Fruit fly (Drosophila melanogaster) whole organism, embryonic: ENCODE data around the gene CG42789.

Experiments used
- Bdp1 ChIP-seq: fragments of 200-800 bp; sonication (Bioruptor generic); optimal IDR thresholded peaks from 3 replicates; lab custom pipeline; 2016; ENCODE audit warnings: missing biosample characterization, missing genetic modification characterization
- CG10147 ChIP-seq: fragments of 200-800 bp; sonication (Bioruptor generic); optimal IDR thresholded peaks from 2 replicates; lab custom pipeline; 2019; ENCODE audit warnings: missing biosample characterization, mild to moderate bottlenecking, missing genetic modification characterization, moderate library complexity
- CG10209 ChIP-seq: fragments of 200-800 bp; sonication (Bioruptor generic); optimal IDR thresholded peaks from 3 replicates; lab custom pipeline; 2017; ENCODE audit warnings: missing biosample characterization, mild to moderate bottlenecking, missing genetic modification characterization, missing genetic modification reagents
- CG10321 ChIP-seq: fragments of 200-800 bp; sonication (Bioruptor generic); IDR thresholded peaks from 2 replicates; pipeline ENCODE4 v1.3.6; 2022; ENCODE audit warnings: missing biosample characterization, missing genetic modification characterization
- CG11093 ChIP-seq: fragments of 200-800 bp; sonication (Bioruptor generic); IDR thresholded peaks from 3 replicates; pipeline ENCODE4 v1.3.6; 2022; ENCODE audit warnings: missing biosample characterization, missing genetic modification characterization
- CG2120 ChIP-seq: fragments of 200-800 bp; sonication (Bioruptor generic); optimal IDR thresholded peaks from 3 replicates; lab custom pipeline; 2016; ENCODE audit warnings: missing biosample characterization, missing genetic modification characterization
- CG2678 ChIP-seq: fragments of 200-800 bp; sonication (Bioruptor generic); optimal IDR thresholded peaks from 3 replicates; lab custom pipeline; 2019; ENCODE audit warnings: missing biosample characterization, mild to moderate bottlenecking, missing genetic modification characterization, moderate library complexity
- CG30403 ChIP-seq: fragments of 200-800 bp; sonication (Bioruptor generic); optimal IDR thresholded peaks from 3 replicates; lab custom pipeline; 2016; ENCODE audit warnings: missing biosample characterization, missing genetic modification characterization
- CG4424 ChIP-seq: fragments of 200-800 bp; sonication (Bioruptor generic); optimal IDR thresholded peaks from 3 replicates; lab custom pipeline; 2016; ENCODE audit warnings: missing biosample characterization, missing genetic modification characterization
- CG7928 ChIP-seq: fragments of 200-800 bp; sonication (Bioruptor generic); optimal IDR thresholded peaks from 2 replicates; lab custom pipeline; 2017; ENCODE audit warnings: missing biosample characterization, mild to moderate bottlenecking, missing genetic modification characterization
- CG8478 ChIP-seq: fragments of >200 bp; optimal IDR thresholded peaks from 2 replicates; lab custom pipeline; 2018
- CTCF ChIP-seq: fragments of 200-800 bp; sonication (Bioruptor generic); optimal IDR thresholded peaks from 2 replicates; lab custom pipeline; 2017; ENCODE audit warnings: missing biosample characterization, mild to moderate bottlenecking, missing genetic modification characterization, moderate library complexity
- Drgx ChIP-seq: fragments of 200-800 bp; sonication (Bioruptor generic); IDR thresholded peaks from 2 replicates; pipeline ENCODE4 v1.3.6; 2022; ENCODE audit warnings: missing biosample characterization, missing genetic modification characterization
- ERR ChIP-seq: fragments of 200-800 bp; sonication (Bioruptor generic); optimal IDR thresholded peaks from 2 replicates; lab custom pipeline; 2016; ENCODE audit warnings: missing biosample characterization, missing genetic modification characterization
- Ets65A ChIP-seq: fragments of 200-800 bp; sonication (Bioruptor generic); peaks from one replicate; lab custom pipeline; 2016; ENCODE audit warnings: missing biosample characterization, missing genetic modification characterization
- Hr3 ChIP-seq: fragments of 200-800 bp; sonication (Bioruptor generic); optimal IDR thresholded peaks from 3 replicates; lab custom pipeline; 2016; ENCODE audit warnings: missing biosample characterization, missing genetic modification characterization
- Hr51 ChIP-seq, 2 experiments: fragments of 200-800 bp; sonication (Bioruptor generic); optimal IDR thresholded peaks; 2 replicates in 1 of 2; 3 replicates in 1 of 2; lab custom pipeline; 2016 to 2018; ENCODE audit warnings: missing biosample characterization in 2 of 2, missing genetic modification characterization in 2 of 2, mild to moderate bottlenecking in 1 of 2, moderate library complexity in 1 of 2
- MBD-R2 ChIP-seq: fragments of 200-800 bp; sonication (Bioruptor generic); IDR thresholded peaks from 2 replicates; pipeline ENCODE4 v1.3.6; 2022; ENCODE audit warnings: missing biosample characterization, missing genetic modification characterization
- Med ChIP-seq: fragments of 200-800 bp; sonication (Bioruptor generic); peaks from one replicate; lab custom pipeline; 2016; ENCODE audit warnings: missing biosample characterization, missing genetic modification characterization, mild to moderate bottlenecking, inconsistent platforms, moderate library complexity
- Meics ChIP-seq: fragments of 200-800 bp; sonication (Bioruptor generic); optimal IDR thresholded peaks from 2 replicates; lab custom pipeline; 2017; ENCODE audit warnings: missing biosample characterization, mild to moderate bottlenecking, missing genetic modification characterization
- NFAT ChIP-seq: fragments of 200-800 bp; sonication (Bioruptor generic); IDR thresholded peaks from 2 replicates; pipeline ENCODE4 v1.3.6; 2022; ENCODE audit warnings: missing biosample characterization, missing genetic modification characterization
- Nf-YA ChIP-seq: fragments of 200-800 bp; sonication (Bioruptor generic); IDR thresholded peaks from 2 replicates; pipeline ENCODE4 v1.3.6; 2022; ENCODE audit warnings: missing biosample characterization, missing genetic modification characterization
- PHDP ChIP-seq: fragments of 200-800 bp; sonication (Bioruptor generic); optimal IDR thresholded peaks from 3 replicates; lab custom pipeline; 2018; ENCODE audit warnings: missing biosample characterization, mild to moderate bottlenecking, missing genetic modification characterization, moderate library complexity
- Rfx ChIP-seq: fragments of 200-800 bp; sonication (Bioruptor generic); IDR thresholded peaks from 2 replicates; pipeline ENCODE4 v1.3.6; 2022; ENCODE audit warnings: missing biosample characterization, missing genetic modification characterization
- Sox102F ChIP-seq: fragments of 200-800 bp; sonication (Bioruptor generic); optimal IDR thresholded peaks from 2 replicates; lab custom pipeline; 2018; ENCODE audit warnings: missing biosample characterization, mild to moderate bottlenecking, missing genetic modification characterization, moderate library complexity
- Xrp1 ChIP-seq: fragments of 200-800 bp; sonication (Bioruptor generic); IDR thresholded peaks from 2 replicates; pipeline ENCODE4 v1.3.6; 2022; ENCODE audit warnings: missing biosample characterization, missing genetic modification characterization
- YL-1 ChIP-seq: fragments of 200-800 bp; sonication (Bioruptor generic); optimal IDR thresholded peaks from 3 replicates; lab custom pipeline; 2017; ENCODE audit warnings: missing biosample characterization, mild to moderate bottlenecking, missing genetic modification characterization
- al ChIP-seq: fragments of 200-800 bp; sonication (Bioruptor generic); IDR thresholded peaks from 2 replicates; pipeline ENCODE4 v1.3.6; 2022; ENCODE audit warnings: missing biosample characterization, missing genetic modification characterization
- bcd ChIP-seq: fragments of 200-800 bp; sonication (Bioruptor generic); optimal IDR thresholded peaks from 2 replicates; lab custom pipeline; 2017; ENCODE audit warnings: missing biosample characterization, mild to moderate bottlenecking, missing genetic modification characterization
- bsh ChIP-seq, 2 experiments: fragments of 200-800 bp; sonication (Bioruptor generic); optimal IDR thresholded peaks; 2 replicates each; lab custom pipeline; 2017 to 2018; ENCODE audit warnings: mild to moderate bottlenecking in 2 of 2, missing biosample characterization in 2 of 2, missing genetic modification characterization in 2 of 2, moderate library complexity in 1 of 2
- chinmo ChIP-seq: fragments of 200-800 bp; sonication (Bioruptor generic); IDR thresholded peaks from 4 replicates; pipeline ENCODE4 v1.3.6; 2022; ENCODE audit warnings: missing biosample characterization, missing genetic modification characterization; ENCODE audit not compliant: partially characterized antibody
- ci ChIP-seq: fragments of 200-800 bp; sonication (Bioruptor generic); IDR thresholded peaks from 3 replicates; pipeline ENCODE4 v1.3.6; 2022; ENCODE audit warnings: missing biosample characterization, missing genetic modification characterization
- cwo ChIP-seq: fragments of 200-800 bp; sonication (Bioruptor generic); optimal IDR thresholded peaks from 3 replicates; lab custom pipeline; 2017; ENCODE audit warnings: missing biosample characterization, missing genetic modification characterization, mild to moderate bottlenecking, moderate library complexity, missing genetic modification reagents
- dimm ChIP-seq: fragments of 200-800 bp; sonication (Bioruptor generic); IDR thresholded peaks from 2 replicates; pipeline ENCODE4 v1.3.6; 2022; ENCODE audit warnings: missing biosample characterization, missing genetic modification characterization
- dpn ChIP-seq, 2 experiments: fragments of 200-800 bp; sonication (Bioruptor generic); optimal IDR thresholded peaks; 3 replicates each; lab custom pipeline; 2016; ENCODE audit warnings: missing biosample characterization in 2 of 2, missing genetic modification characterization in 2 of 2
- dysf ChIP-seq: fragments of 200-800 bp; sonication (Bioruptor generic); IDR thresholded peaks from 3 replicates; pipeline ENCODE4 v1.3.6; 2022; ENCODE audit warnings: missing biosample characterization, missing genetic modification characterization
- emc ChIP-seq: fragments of 200-800 bp; sonication (Bioruptor generic); optimal IDR thresholded peaks from 2 replicates; lab custom pipeline; 2016; ENCODE audit warnings: missing biosample characterization, missing genetic modification characterization
- eve ChIP-seq, 2 experiments: fragments of >200 bp; optimal IDR thresholded peaks; 2 replicates each; lab custom pipeline; 2017; ENCODE audit warnings: missing biosample characterization in 2 of 2, missing genetic modification characterization in 2 of 2
- fru ChIP-seq: fragments of >200 bp; optimal IDR thresholded peaks from 2 replicates; lab custom pipeline; 2017
- gem ChIP-seq: fragments of 200-800 bp; sonication (Bioruptor generic); optimal IDR thresholded peaks from 2 replicates; lab custom pipeline; 2019; ENCODE audit warnings: missing biosample characterization, mild to moderate bottlenecking, missing genetic modification characterization, moderate library complexity
- grau ChIP-seq: fragments of 200-800 bp; optimal IDR thresholded peaks from 3 replicates; lab custom pipeline; 2019; ENCODE audit warnings: missing biosample characterization, mild to moderate bottlenecking, missing genetic modification characterization, moderate library complexity
- her ChIP-seq: fragments of 200-800 bp; sonication (Bioruptor generic); optimal IDR thresholded peaks from 2 replicates; lab custom pipeline; 2016; ENCODE audit warnings: missing biosample characterization, missing genetic modification characterization
- jumu ChIP-seq: fragments of 200-800 bp; sonication (Bioruptor generic); optimal IDR thresholded peaks from 3 replicates; lab custom pipeline; 2016; ENCODE audit warnings: missing biosample characterization, missing genetic modification characterization
- lmd ChIP-seq: fragments of 200-800 bp; sonication (Bioruptor generic); IDR thresholded peaks from 2 replicates; pipeline ENCODE4 v1.3.6; 2022; ENCODE audit warnings: missing biosample characterization, missing genetic modification characterization
- peb ChIP-seq: fragments of 200-800 bp; sonication (Bioruptor generic); IDR thresholded peaks from 2 replicates; pipeline ENCODE4 v1.3.6; 2022; ENCODE audit warnings: missing biosample characterization, missing genetic modification characterization
- phol ChIP-seq: fragments of 200-800 bp; sonication (Bioruptor generic); optimal IDR thresholded peaks from 3 replicates; lab custom pipeline; 2018; ENCODE audit warnings: missing biosample characterization, mild to moderate bottlenecking, missing genetic modification characterization, moderate library complexity
- prd ChIP-seq, 3 experiments: fragments of >200 bp in 2 of 3; fragments of 200-800 bp in 1 of 3; sonication (Bioruptor generic) in 1 of 3; optimal IDR thresholded peaks in 2 of 3; IDR thresholded peaks in 1 of 3; 2 replicates in 2 of 3; 3 replicates in 1 of 3; pipeline versions ENCODE4 v1.3.6 to Lab custom; 2017 to 2022; ENCODE audit warnings: missing biosample characterization in 1 of 3, missing genetic modification characterization in 1 of 3
- pros ChIP-seq: fragments of 200-800 bp; sonication (Bioruptor generic); optimal IDR thresholded peaks from 3 replicates; lab custom pipeline; 2019; ENCODE audit warnings: missing biosample characterization, mild to moderate bottlenecking, missing genetic modification characterization, moderate library complexity
- sima ChIP-seq: fragments of 200-800 bp; sonication (Bioruptor generic); optimal IDR thresholded peaks from 2 replicates; lab custom pipeline; 2016; ENCODE audit warnings: missing biosample characterization, missing genetic modification characterization
- unc-4 ChIP-seq: fragments of 200-800 bp; sonication (Bioruptor generic); IDR thresholded peaks from 2 replicates; pipeline ENCODE4 v1.3.6; 2022; ENCODE audit warnings: missing biosample characterization, missing genetic modification characterization; ENCODE audit not compliant: partially characterized antibody

CG42789 gene

dm6 chr3R:26799535-26800111 lies 15.6 kb upstream of the CG42789 start (continued):
- TF ChIP-seq al (GFP tag; lab: Robert Waterston, UW) (no peak), Hr3 (GFP tag; lab: Kevin White, UChicago) (no peak), prd (optimal IDR thresholded peaks at IDR 0.05; lab: Kevin White, UChicago) (no peak), prd (GFP tag; IDR thresholded peaks at IDR 0.05; lab: Robert Waterston, UW) (peak; percentile 11; the same call in 1 of the 3 replicates), Nf-YA (GFP tag; lab: Robert Waterston, UW) (no peak), CG30403 (GFP tag; lab: Kevin White, UChicago) (peak; percentile 16), bsh (GFP tag; optimal IDR thresholded peaks at IDR 0.05; lab: Kevin White, UChicago) (peak in 1 of 2 experiments; percentile 58), PHDP (tag; lab: Kevin White, UChicago) (peak; percentile 22), CG10147 (GFP tag; lab: Kevin White, UChicago) (no peak), CG10321 (GFP tag; lab: Robert Waterston, UW) (peak; percentile 46; the same call in 1 of the 2 replicates), dpn (GFP tag; optimal IDR thresholded peaks at IDR 0.05; lab: Kevin White, UChicago) (peak; percentile 11 to 18), grau (peak; percentile 9), dysf (GFP tag; lab: Robert Waterston, UW) (peak; percentile 57; the same call in 2 of the 3 replicates), Xrp1 (0 out of 2 replicates have a peak, but pooled peaks have one; percentile 15), YL-1 (GFP tag; lab: Kevin White, UChicago) (no peak), CG2120 (GFP tag; lab: Kevin White, UChicago) (peak; percentile 29), CG11093 (no peak), Drgx (GFP tag; lab: Robert Waterston, UW) (peak; percentile 85), Bdp1 (GFP tag; lab: Kevin White, UChicago) (no peak), CTCF (GFP tag; lab: Kevin White, UChicago) (no peak), lmd (GFP tag; lab: Robert Waterston, UW) (peak; percentile 22; the same call in 1 of the 2 replicates), fru (no peak), Ets65A (GFP tag; lab: Kevin White, UChicago) (peak; percentile 40), ERR (GFP tag; lab: Kevin White, UChicago) (no peak), Med (GFP tag; lab: Kevin White, UChicago) (peak; percentile 33), phol (tag; lab: Kevin White, UChicago) (peak; percentile 21), Rfx (GFP tag; lab: Robert Waterston, UW) (peak; percentile 39; the same call in 1 of the 2 replicates), CG2678 (tag; lab: Kevin White, UChicago) (peak; percentile 35), emc (GFP tag; lab: Kevin White, UChicago) (no peak), gem (peak; percentile 44), Sox102F (GFP tag; lab: Kevin White, UChicago) (peak; percentile 52), NFAT (peak; percentile 27; the same call in 1 of the 2 replicates), CG4424 (GFP tag; lab: Kevin White, UChicago) (peak; percentile 10), Meics (peak; percentile 1), Hr51 (GFP tag; optimal IDR thresholded peaks at IDR 0.05; lab: Kevin White, UChicago) (peak in 1 of 2 experiments; percentile 32), eve (GFP tag; optimal IDR thresholded peaks at IDR 0.05; lab: Kevin White, UChicago) (peak in 1 of 2 experiments; percentile 31), CG10209 (GFP tag; lab: Kevin White, UChicago) (no peak)

- TF ChIP-seq NFAT (peak; percentile 65; the same call in 1 of the 2 replicates), jumu (no peak), sima (no peak), dimm (no peak), her (GFP tag; lab: Kevin White, UChicago) (peak; percentile 13), CG7928 (GFP tag; lab: Kevin White, UChicago) (no peak), chinmo (GFP tag; lab: Robert Waterston, UW) (peak; percentile 85), ci (GFP tag; lab: Robert Waterston, UW) (peak; percentile 82), CG8478 (lab: Kevin White, UChicago) (no peak), cwo (no peak), peb (GFP tag; lab: Robert Waterston, UW) (no peak), unc-4 (GFP tag; lab: Robert Waterston, UW) (no peak), bcd (GFP tag; lab: Kevin White, UChicago) (no peak), MBD-R2 (GFP tag; lab: Robert Waterston, UW) (no peak), pros (peak; percentile 26)
Measured at dm6 chr3R:26798469-26799178, 14.6 kb upstream of the CG42789 start, which contains the start of gene Tl. Gene Tl (plus strand): TSS chr3R:26799041.
